Fruit fly (Drosophila melanogaster) whole organism, embryonic: ENCODE measurements around the gene Csp.

Experiments
- Atf-2 ChIP-seq: fragments of 200-800 bp; sonication (Bioruptor generic); optimal IDR thresholded peaks from 2 replicates; lab custom pipeline; 2016; ENCODE audit warnings: missing biosample characterization, missing genetic modification characterization
- BEAF-32 ChIP-seq: fragments of 200-800 bp; sonication (Bioruptor generic); optimal IDR thresholded peaks from 3 replicates; lab custom pipeline; 2017; ENCODE audit warnings: missing biosample characterization, missing genetic modification characterization, mild to moderate bottlenecking, moderate library complexity, missing genetic modification reagents
- CG10543 ChIP-seq: fragments of 200-800 bp; sonication (Bioruptor generic); optimal IDR thresholded peaks from 3 replicates; lab custom pipeline; 2017; ENCODE audit warnings: missing biosample characterization, mild to moderate bottlenecking, missing genetic modification characterization, moderate library complexity
- CG10565 ChIP-seq: fragments of 200-800 bp; sonication (Bioruptor generic); optimal IDR thresholded peaks from 3 replicates; lab custom pipeline; 2016; ENCODE audit warnings: missing biosample characterization, mild to moderate bottlenecking, missing genetic modification characterization
- CG10654 ChIP-seq: fragments of 200-800 bp; sonication (Bioruptor generic); optimal IDR thresholded peaks from 2 replicates; lab custom pipeline; 2016; ENCODE audit warnings: missing biosample characterization, missing genetic modification characterization
- CG11696 ChIP-seq: fragments of 200-800 bp; sonication (Bioruptor generic); IDR thresholded peaks from 2 replicates; pipeline ENCODE4 v1.3.6; 2022; ENCODE audit warnings: missing biosample characterization, missing genetic modification characterization
- CG12391 ChIP-seq: fragments of 200-800 bp; sonication (Bioruptor generic); optimal IDR thresholded peaks from 3 replicates; lab custom pipeline; 2018; ENCODE audit warnings: missing biosample characterization, mild to moderate bottlenecking, missing genetic modification characterization, moderate library complexity
- CG13624 ChIP-seq: fragments of 200-800 bp; sonication (Bioruptor generic); optimal IDR thresholded peaks from 2 replicates; lab custom pipeline; 2016; ENCODE audit warnings: missing biosample characterization, missing genetic modification characterization
- CG14965 ChIP-seq: fragments of 200-800 bp; sonication (Bioruptor generic); optimal IDR thresholded peaks from 2 replicates; lab custom pipeline; 2016; ENCODE audit warnings: missing biosample characterization, missing genetic modification characterization, borderline replicate concordance
- CG17802 ChIP-seq: fragments of 200-800 bp; sonication (Bioruptor generic); optimal IDR thresholded peaks from 2 replicates; lab custom pipeline; 2018; ENCODE audit warnings: missing biosample characterization, mild to moderate bottlenecking, missing genetic modification characterization, moderate library complexity
- CG2678 ChIP-seq: fragments of 200-800 bp; sonication (Bioruptor generic); optimal IDR thresholded peaks from 3 replicates; lab custom pipeline; 2019; ENCODE audit warnings: missing biosample characterization, mild to moderate bottlenecking, missing genetic modification characterization, moderate library complexity
- CG34422 ChIP-seq: fragments of 200-800 bp; sonication (Bioruptor generic); IDR thresholded peaks from 3 replicates; pipeline ENCODE4 v1.3.6; 2022; ENCODE audit warnings: missing biosample characterization, missing genetic modification characterization
- CG4617 ChIP-seq: fragments of 200-800 bp; sonication (Bioruptor generic); optimal IDR thresholded peaks from 3 replicates; lab custom pipeline; 2016; ENCODE audit warnings: missing biosample characterization, missing genetic modification characterization, borderline replicate concordance
- CG6765 ChIP-seq: fragments of 200-800 bp; sonication (Bioruptor generic); optimal IDR thresholded peaks from 3 replicates; lab custom pipeline; 2017; ENCODE audit warnings: missing biosample characterization, mild to moderate bottlenecking, missing genetic modification characterization
- CG6854 ChIP-seq: fragments of 200-800 bp; sonication (Bioruptor generic); optimal IDR thresholded peaks from 3 replicates; lab custom pipeline; 2017; ENCODE audit warnings: missing biosample characterization, mild to moderate bottlenecking, missing genetic modification characterization
- CG7357 ChIP-seq: fragments of 200-800 bp; sonication (Bioruptor generic); IDR thresholded peaks from 3 replicates; pipeline ENCODE4 v1.3.6; 2022; ENCODE audit warnings: missing biosample characterization, missing genetic modification characterization
- CG7372 ChIP-seq: fragments of 200-800 bp; sonication (Bioruptor generic); IDR thresholded peaks from 2 replicates; pipeline ENCODE4 v1.3.6; 2022; ENCODE audit warnings: missing biosample characterization, missing genetic modification characterization
- CG7745 ChIP-seq: fragments of 200-800 bp; sonication (Bioruptor generic); optimal IDR thresholded peaks from 2 replicates; lab custom pipeline; 2018; ENCODE audit warnings: missing biosample characterization, mild to moderate bottlenecking, missing genetic modification characterization, moderate library complexity
- CTCF ChIP-seq: fragments of 200-800 bp; sonication (Bioruptor generic); optimal IDR thresholded peaks from 2 replicates; lab custom pipeline; 2017; ENCODE audit warnings: missing biosample characterization, mild to moderate bottlenecking, missing genetic modification characterization, moderate library complexity
- Dip3 ChIP-seq: fragments of 200-800 bp; sonication (Bioruptor generic); optimal IDR thresholded peaks from 3 replicates; lab custom pipeline; 2016; ENCODE audit warnings: missing biosample characterization, missing genetic modification characterization
- E2f1 ChIP-seq: fragments of 200-800 bp; sonication (Bioruptor generic); IDR thresholded peaks from 2 replicates; pipeline ENCODE4 v1.3.6; 2022; ENCODE audit warnings: missing biosample characterization, missing genetic modification characterization
- Ets65A ChIP-seq: fragments of 200-800 bp; sonication (Bioruptor generic); peaks from one replicate; lab custom pipeline; 2016; ENCODE audit warnings: missing biosample characterization, missing genetic modification characterization
- Hr51 ChIP-seq, 2 experiments: fragments of 200-800 bp; sonication (Bioruptor generic); optimal IDR thresholded peaks; 2 replicates in 1 of 2; 3 replicates in 1 of 2; lab custom pipeline; 2016 to 2018; ENCODE audit warnings: missing biosample characterization in 2 of 2, missing genetic modification characterization in 2 of 2, mild to moderate bottlenecking in 1 of 2, moderate library complexity in 1 of 2
- MBD-R2 ChIP-seq: fragments of 200-800 bp; sonication (Bioruptor generic); IDR thresholded peaks from 2 replicates; pipeline ENCODE4 v1.3.6; 2022; ENCODE audit warnings: missing biosample characterization, missing genetic modification characterization
- Oli ChIP-seq: fragments of 200-800 bp; sonication (Bioruptor generic); optimal IDR thresholded peaks from 2 replicates; lab custom pipeline; 2018; ENCODE audit warnings: missing biosample characterization, mild to moderate bottlenecking, missing genetic modification characterization, moderate library complexity
- Scr ChIP-seq: fragments of 200-800 bp; sonication (Bioruptor generic); IDR thresholded peaks from 2 replicates; pipeline ENCODE4 v1.3.6; 2022; ENCODE audit warnings: missing biosample characterization, missing genetic modification characterization; ENCODE audit not compliant: partially characterized antibody
- br ChIP-seq: fragments of >200 bp; optimal IDR thresholded peaks from 2 replicates; lab custom pipeline; 2017
- bsh ChIP-seq, 2 experiments: fragments of 200-800 bp; sonication (Bioruptor generic); optimal IDR thresholded peaks; 2 replicates each; lab custom pipeline; 2017 to 2018; ENCODE audit warnings: mild to moderate bottlenecking in 2 of 2, missing biosample characterization in 2 of 2, missing genetic modification characterization in 2 of 2, moderate library complexity in 1 of 2
- cg ChIP-seq: fragments of 200-800 bp; sonication (Bioruptor generic); optimal IDR thresholded peaks from 3 replicates; lab custom pipeline; 2019; ENCODE audit warnings: missing biosample characterization, mild to moderate bottlenecking, missing genetic modification characterization, moderate library complexity
- ci ChIP-seq: fragments of 200-800 bp; sonication (Bioruptor generic); IDR thresholded peaks from 3 replicates; pipeline ENCODE4 v1.3.6; 2022; ENCODE audit warnings: missing biosample characterization, missing genetic modification characterization
- crol ChIP-seq: fragments of 200-800 bp; sonication (Bioruptor generic); IDR thresholded peaks from 2 replicates; pipeline ENCODE4 v1.3.6; 2022; ENCODE audit warnings: missing biosample characterization, missing genetic modification characterization
- gem ChIP-seq: fragments of 200-800 bp; sonication (Bioruptor generic); optimal IDR thresholded peaks from 2 replicates; lab custom pipeline; 2019; ENCODE audit warnings: missing biosample characterization, mild to moderate bottlenecking, missing genetic modification characterization, moderate library complexity
- h ChIP-seq: fragments of >200 bp; optimal IDR thresholded peaks from 2 replicates; lab custom pipeline; 2017
- knrl ChIP-seq: fragments of 200-800 bp; sonication (Bioruptor generic); IDR thresholded peaks from 3 replicates; pipeline ENCODE4 v1.3.6; 2022; ENCODE audit warnings: missing biosample characterization, missing genetic modification characterization; ENCODE audit not compliant: partially characterized antibody
- nerfin-2 ChIP-seq: fragments of 200-800 bp; sonication (Bioruptor generic); IDR thresholded peaks from 2 replicates; pipeline ENCODE4 v1.3.6; 2022; ENCODE audit warnings: missing biosample characterization, missing genetic modification characterization; ENCODE audit not compliant: partially characterized antibody
- prd ChIP-seq, 3 experiments: fragments of >200 bp in 2 of 3; fragments of 200-800 bp in 1 of 3; sonication (Bioruptor generic) in 1 of 3; optimal IDR thresholded peaks in 2 of 3; IDR thresholded peaks in 1 of 3; 2 replicates in 2 of 3; 3 replicates in 1 of 3; pipeline versions ENCODE4 v1.3.6 to Lab custom; 2017 to 2022; ENCODE audit warnings: missing biosample characterization in 1 of 3, missing genetic modification characterization in 1 of 3
- pros ChIP-seq: fragments of 200-800 bp; sonication (Bioruptor generic); optimal IDR thresholded peaks from 3 replicates; lab custom pipeline; 2019; ENCODE audit warnings: missing biosample characterization, mild to moderate bottlenecking, missing genetic modification characterization, moderate library complexity
- sens ChIP-seq: fragments of 200-800 bp; sonication (Bioruptor generic); peaks from one replicate; lab custom pipeline; 2016; ENCODE audit warnings: missing biosample characterization, missing genetic modification characterization
- sug ChIP-seq: fragments of 200-800 bp; optimal IDR thresholded peaks from 2 replicates; lab custom pipeline; 2019; ENCODE audit warnings: missing biosample characterization, mild to moderate bottlenecking, missing genetic modification characterization, moderate library complexity
- z ChIP-seq: fragments of 200-800 bp; sonication (Bioruptor generic); IDR thresholded peaks from 3 replicates; pipeline ENCODE4 v1.3.6; 2022; ENCODE audit warnings: missing biosample characterization, missing genetic modification characterization
- zfh1 ChIP-seq: fragments of 200-800 bp; sonication (Bioruptor generic); IDR thresholded peaks from 3 replicates; pipeline ENCODE4 v1.3.6; 2022; ENCODE audit warnings: missing biosample characterization, missing genetic modification characterization

Csp gene

dm6 chr3L:22267248-22267957 lies at the start of gene Csp (continued):
- TF ChIP-seq CG7357 (GFP tag; lab: Robert Waterston, UW) (no peak), CG12391 (tag; lab: Kevin White, UChicago) (peak; percentile 15), CG13624 (peak; percentile 5), MBD-R2 (peak; percentile 42), crol (GFP tag; lab: Robert Waterston, UW) (peak; percentile 26; the same call in 1 of the 2 replicates), Scr (GFP tag; lab: Robert Waterston, UW) (peak; percentile 64), CG4617 (GFP tag; lab: Kevin White, UChicago) (peak; percentile 60), CG6854 (GFP tag; lab: Kevin White, UChicago) (no peak), Oli (tag; lab: Kevin White, UChicago) (no peak), CG17802 (tag; lab: Kevin White, UChicago) (peak; percentile 46), sug (tag; lab: Kevin White, UChicago) (peak; percentile 24), CG34422 (peak; percentile 44; the same call in 1 of the 3 replicates), zfh1 (GFP tag; lab: Robert Waterston, UW) (no peak)
- TF ChIP-seq, all 482 proteins: peak for 179

dm6 chr3L:22223071-22223470 lies 44.1 kb upstream of the Csp start:
- TF ChIP-seq Ets65A (GFP tag; lab: Kevin White, UChicago) (peak; percentile 65), CG10543 (no peak), prd (optimal IDR thresholded peaks at IDR 0.05; lab: Kevin White, UChicago) (no peak), prd (GFP tag; IDR thresholded peaks at IDR 0.05; lab: Robert Waterston, UW) (0 out of 3 replicates have a peak, but pooled peaks have one; percentile 11), Atf-2 (GFP tag; lab: Kevin White, UChicago) (no peak), CTCF (GFP tag; lab: Kevin White, UChicago) (peak; percentile 85), CG14965 (GFP tag; lab: Kevin White, UChicago) (peak; percentile 88), ci (GFP tag; lab: Robert Waterston, UW) (0 out of 3 replicates have a peak, but pooled peaks have one; percentile 21), cg (GFP tag; lab: Kevin White, UChicago) (no peak), BEAF-32 (no peak), h (lab: Kevin White, UChicago) (peak; percentile 31)

- TF ChIP-seq gem (tag; lab: Kevin White, UChicago) (no peak), Hr51 (GFP tag; optimal IDR thresholded peaks at IDR 0.05; lab: Kevin White, UChicago) (peak in 1 of 2 experiments; percentile 14), nerfin-2 (GFP tag; lab: Robert Waterston, UW) (no peak), z (GFP tag; lab: Robert Waterston, UW) (no peak), Ets65A (GFP tag; lab: Kevin White, UChicago) (peak; percentile 88), CG10654 (GFP tag; lab: Kevin White, UChicago) (no peak), Dip3 (GFP tag; lab: Kevin White, UChicago) (no peak), CG6765 (no peak), pros (GFP tag; lab: Kevin White, UChicago) (peak; percentile 45), knrl (GFP tag; lab: Robert Waterston, UW) (no peak), Scr (GFP tag; lab: Robert Waterston, UW) (no peak), CG11696 (no peak), CG7372 (GFP tag; lab: Robert Waterston, UW) (no peak), CG2678 (tag; lab: Kevin White, UChicago) (no peak), br (lab: Kevin White, UChicago) (no peak), CG10565 (GFP tag; lab: Kevin White, UChicago) (no peak), bsh (GFP tag; optimal IDR thresholded peaks at IDR 0.05; lab: Kevin White, UChicago) (no peak), sens (GFP tag; lab: Kevin White, UChicago) (peak; percentile 33), E2f1 (GFP tag; lab: Robert Waterston, UW) (no peak), CG7745 (tag; lab: Kevin White, UChicago) (peak; percentile 69)
- TF ChIP-seq, all 482 proteins: peak for 5
These were observed 29.5 kb upstream of the Csp start for dm6 chr3L:22237658-22238057.
